Worm (Caenorhabditis elegans): ENCODE data around the gene dcap-1.

DNA sequence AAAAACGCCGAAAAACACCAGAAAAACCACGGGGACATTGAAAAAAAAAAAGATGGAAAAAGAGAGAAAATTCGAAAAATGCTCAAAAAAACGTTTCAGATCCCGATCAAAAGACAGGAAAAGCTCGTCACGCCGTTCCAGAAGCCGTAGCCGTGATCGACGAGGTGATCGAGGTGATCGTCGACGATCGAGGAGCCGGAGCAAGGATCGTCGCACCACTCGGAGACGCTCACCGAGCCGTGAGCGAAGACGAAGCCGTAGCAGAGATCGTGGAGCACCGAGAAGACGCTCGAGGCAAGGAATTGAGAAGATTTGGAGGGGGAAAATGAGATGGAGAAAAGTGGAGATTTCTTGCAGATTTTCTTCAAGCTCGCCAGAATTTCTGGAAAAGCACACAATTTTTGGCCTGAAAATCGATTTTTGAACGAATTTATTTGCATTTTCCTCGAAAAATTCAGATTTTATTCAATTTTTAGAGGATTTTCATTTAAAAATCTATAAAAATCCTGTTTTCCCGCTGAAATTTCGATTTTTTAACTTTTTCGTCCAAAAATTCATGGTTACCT, 41.3 kb downstream of the dcap-1 start:
- TF ChIP-seq lin-13 (tag; optimal IDR thresholded peaks at IDR 0.05) (no peak), lsy-2 (tag; optimal IDR thresholded peaks at IDR 0.05) (no peak)

Data from whole organism, mixed stage, embryonic.